Fruit fly (Drosophila melanogaster): Measurements from ENCODE around the gene RpS17.

The RpS17 gene

DNA sequence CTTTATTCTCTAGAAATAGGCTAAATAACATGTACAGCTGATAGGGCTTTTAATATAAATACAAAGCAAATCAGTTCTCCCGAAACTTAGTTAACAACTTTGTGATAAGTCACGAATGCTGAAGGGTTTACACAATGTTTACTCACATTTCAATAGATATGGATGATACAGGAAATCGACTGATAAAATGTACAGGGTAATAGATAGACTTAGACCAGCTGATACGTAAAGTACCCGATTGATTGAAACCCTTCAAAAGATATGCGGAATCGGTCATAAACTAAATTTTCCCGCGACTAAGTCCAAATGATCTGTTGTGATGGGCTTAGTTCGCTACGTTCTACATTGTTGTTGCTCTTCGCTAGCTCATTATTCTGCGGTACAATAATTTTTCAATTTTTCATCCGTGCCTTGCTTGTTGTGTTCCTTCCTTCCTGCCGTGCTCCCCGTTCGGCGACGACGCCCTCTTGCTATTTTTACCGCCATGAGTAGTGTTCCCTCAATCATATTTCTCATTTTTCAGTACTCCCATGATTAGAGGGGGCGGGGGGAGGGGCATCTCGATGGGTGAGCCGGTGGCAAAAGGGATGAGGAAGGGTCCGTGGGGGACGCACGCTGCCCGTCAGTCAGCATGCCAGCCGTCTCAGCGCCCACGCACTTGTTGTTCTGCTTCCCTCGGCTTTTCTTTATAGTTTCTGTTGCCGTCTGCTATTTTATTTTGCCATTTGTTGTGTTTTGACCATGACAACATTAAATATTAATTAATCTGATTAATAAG is 3.4 kb upstream of the RpS17 start:
- TF ChIP-seq CG1621 (tag; optimal IDR thresholded peaks at IDR 0.05) (no peak), CG15336 (GFP tag; IDR thresholded peaks at IDR 0.05) (no peak), CG8119 (GFP tag; IDR thresholded peaks at IDR 0.05) (no peak), CG4318 (GFP tag; optimal IDR thresholded peaks at IDR 0.05) (no peak), CG6276 (GFP tag; optimal IDR thresholded peaks at IDR 0.05) (no peak), ss (GFP tag; optimal IDR thresholded peaks at IDR 0.05) (no peak), CG6854 (GFP tag; optimal IDR thresholded peaks at IDR 0.05) (no peak), dsx (GFP tag; optimal IDR thresholded peaks at IDR 0.05; ENCODE audit: poor library complexity, severe bottlenecking) (peak; percentile 72)

DNA sequence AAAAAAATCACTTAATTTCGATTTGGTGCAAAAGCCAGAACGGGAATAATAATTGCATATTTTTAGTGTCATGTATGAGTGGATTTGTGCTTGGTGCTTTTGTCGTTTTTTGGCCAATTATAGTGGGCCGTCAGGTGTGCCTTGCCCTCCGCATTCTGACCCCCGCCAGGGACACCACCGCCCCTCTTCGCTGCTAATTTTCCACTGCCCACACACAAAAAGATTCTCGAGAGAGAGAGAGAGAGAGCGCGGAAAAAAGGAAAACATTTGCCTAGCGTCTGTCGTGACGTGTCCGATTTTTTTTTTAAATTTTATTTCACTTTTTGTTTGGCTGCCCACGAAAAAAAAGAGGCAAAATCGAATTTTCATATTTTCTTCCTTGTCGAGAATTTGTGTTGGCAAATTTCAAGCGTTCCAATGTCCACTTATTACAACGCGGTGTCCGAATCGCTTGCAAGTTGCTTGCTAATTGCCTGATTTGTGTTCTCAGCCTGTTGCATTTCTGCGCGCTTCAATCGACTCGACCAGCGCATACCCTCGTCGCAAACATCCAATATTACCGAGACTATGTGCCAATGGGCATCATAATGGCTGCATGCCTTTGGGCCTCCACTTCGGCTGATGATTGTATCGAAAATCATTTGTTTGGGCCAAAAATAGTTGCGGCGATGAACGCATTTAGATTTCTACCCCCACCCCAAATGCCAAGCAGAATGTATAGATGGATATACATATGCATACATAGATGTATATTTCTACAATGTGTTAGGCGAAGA is 2.4 kb upstream of the RpS17 start:
- TF ChIP-seq CG15336 (GFP tag; IDR thresholded peaks at IDR 0.05) (peak; percentile 20; the same call in 1 of the 2 replicates), CG8632 (GFP tag; optimal IDR thresholded peaks at IDR 0.05) (no peak), CG11762 (GFP tag; optimal IDR thresholded peaks at IDR 0.05; ENCODE audit: insufficient read depth) (no peak), CG10631 (GFP tag; optimal IDR thresholded peaks at IDR 0.05) (no peak), CG11902 (GFP tag; optimal IDR thresholded peaks at IDR 0.05) (no peak), ss (GFP tag; optimal IDR thresholded peaks at IDR 0.05) (no peak), CG6163 (GFP tag; IDR thresholded peaks at IDR 0.05) (no peak)

DNA sequence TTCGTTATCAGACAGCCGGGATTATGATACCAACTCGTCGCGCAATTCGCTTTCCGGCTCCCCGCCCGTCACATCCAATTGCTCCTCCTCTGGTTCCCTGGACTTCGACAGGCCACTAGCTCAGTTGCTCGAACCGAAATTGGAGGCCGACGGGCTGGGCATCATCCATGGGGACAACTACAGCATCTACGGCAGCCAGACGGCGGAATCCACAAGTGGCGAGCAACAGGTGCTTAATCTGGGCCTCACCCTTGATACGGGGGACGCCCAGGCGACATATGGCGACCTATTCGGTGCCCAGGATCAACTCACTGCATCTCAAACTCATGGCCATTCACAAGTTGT is 959 bp upstream of the RpS17 start:
- TF ChIP-seq CG8119 (GFP tag; IDR thresholded peaks at IDR 0.05) (no peak; the same call in 2 of the 3 replicates), svp (GFP tag) (peak; percentile 57)

DNA sequence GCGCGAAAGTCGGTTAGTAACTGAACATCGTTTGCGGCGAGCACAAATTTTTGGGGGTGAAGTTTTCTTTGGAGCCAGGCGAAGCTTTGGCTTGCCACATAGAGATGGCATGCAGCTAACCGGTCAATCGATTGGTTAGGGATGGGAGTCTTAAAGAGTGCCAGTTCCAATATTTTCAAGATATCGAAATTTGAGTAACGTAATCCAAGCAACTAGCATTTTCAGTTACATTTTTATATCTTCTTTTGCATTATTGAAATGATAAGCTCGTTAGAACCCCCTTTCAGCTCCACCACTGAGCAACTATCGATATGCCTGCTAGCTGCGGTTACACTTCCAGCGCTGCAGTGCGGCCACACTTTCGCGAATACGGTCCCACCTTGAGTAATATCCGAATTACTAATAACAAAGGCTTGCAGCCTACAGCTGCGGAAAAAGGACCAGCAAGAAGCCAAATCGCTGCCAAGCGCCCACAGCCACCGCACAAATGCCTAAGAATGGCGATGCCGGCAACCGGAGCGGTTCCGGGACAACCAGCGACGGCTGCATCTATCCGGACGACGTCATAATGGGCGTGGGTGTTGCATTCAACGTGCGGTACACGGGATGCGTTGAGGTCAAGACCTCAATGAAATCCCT is 2.8 kb downstream of the RpS17 start, which contains the start of the genes Atat and Shc:
Gene Atat (minus strand): TSS at position 103 of the 639 bp plus-strand sequence.
Gene Shc (plus strand): TSS at position 355 of the 639 bp plus-strand sequence.
- TF ChIP-seq CG7368 (GFP tag; optimal IDR thresholded peaks at IDR 0.05) = peak; percentile 98
- TF ChIP-seq CG8319 (GFP tag; optimal IDR thresholded peaks at IDR 0.05) = peak; percentile 99
- peak; percentile 98 for TF ChIP-seq Met (GFP tag; optimal IDR thresholded peaks at IDR 0.05)
- TF ChIP-seq CG3919 (GFP tag; optimal IDR thresholded peaks at IDR 0.05) = peak; percentile 99
- TF ChIP-seq CG9139 (GFP tag; optimal IDR thresholded peaks at IDR 0.05) = peak; percentile 84
- peak; percentile 95 for TF ChIP-seq Blimp-1 (GFP tag; optimal IDR thresholded peaks at IDR 0.05)
- peak; percentile 100 for TF ChIP-seq Hr39 (GFP tag; optimal IDR thresholded peaks at IDR 0.05)
- TF ChIP-seq CG10631 (GFP tag; optimal IDR thresholded peaks at IDR 0.05) = peak; percentile 99
- TF ChIP-seq CG11762 (GFP tag; optimal IDR thresholded peaks at IDR 0.05; ENCODE audit: insufficient read depth) = peak; percentile 97
- peak; percentile 98 for TF ChIP-seq CG8632 (GFP tag; optimal IDR thresholded peaks at IDR 0.05)
- TF ChIP-seq CG6808 (GFP tag; optimal IDR thresholded peaks at IDR 0.05) = peak; percentile 93
- peak; percentile 99 for TF ChIP-seq OdsH (GFP tag; optimal IDR thresholded peaks at IDR 0.05)
- peak; percentile 96 for TF ChIP-seq CG10669 (GFP tag; optimal IDR thresholded peaks at IDR 0.05)
- peak; percentile 99 for TF ChIP-seq pdm3 (GFP tag; optimal IDR thresholded peaks at IDR 0.05)
- TF ChIP-seq CG32006 (GFP tag; optimal IDR thresholded peaks at IDR 0.05) = peak; percentile 99
- peak; percentile 94 for TF ChIP-seq CG16779 (tag; optimal IDR thresholded peaks at IDR 0.05)
- peak; percentile 98 for TF ChIP-seq Eip75B (GFP tag; optimal IDR thresholded peaks at IDR 0.05)
- TF ChIP-seq CG6163 (GFP tag; IDR thresholded peaks at IDR 0.05) = peak; percentile 99
- TF ChIP-seq CG15336 (GFP tag; IDR thresholded peaks at IDR 0.05) = peak; percentile 95
- TF ChIP-seq vri (GFP tag; optimal IDR thresholded peaks at IDR 0.05) = peak; percentile 97
- TF ChIP-seq CG1621 (tag; optimal IDR thresholded peaks at IDR 0.05) = peak; percentile 97
- TF ChIP-seq esn (GFP tag; optimal IDR thresholded peaks at IDR 0.05) = peak; percentile 99
- peak; percentile 83 to 96 for TF ChIP-seq ss (GFP tag; optimal IDR thresholded peaks at IDR 0.05)
- peak; percentile 95 for TF ChIP-seq fd85E (GFP tag; optimal IDR thresholded peaks at IDR 0.05)
- peak; percentile 98 for TF ChIP-seq CG34406 (GFP tag; optimal IDR thresholded peaks at IDR 0.05)
- TF ChIP-seq spab (GFP tag; optimal IDR thresholded peaks at IDR 0.05) = peak; percentile 95
- peak; percentile 99 for TF ChIP-seq Gug (GFP tag; IDR thresholded peaks at IDR 0.05)
- peak; percentile 99 for TF ChIP-seq Hr4 (GFP tag; optimal IDR thresholded peaks at IDR 0.05)
- TF ChIP-seq svp (GFP tag) = peak; percentile 99
- peak; percentile 99 for TF ChIP-seq eg (GFP tag; IDR thresholded peaks at IDR 0.05)
- peak; percentile 96 to 99 for TF ChIP-seq salr (GFP tag; optimal IDR thresholded peaks at IDR 0.05)
- TF ChIP-seq CG31627 (GFP tag; optimal IDR thresholded peaks at IDR 0.05) = peak; percentile 100
- peak; percentile 99 for TF ChIP-seq Ets21C (GFP tag; optimal IDR thresholded peaks at IDR 0.05)
- TF ChIP-seq CG11294 (GFP tag; IDR thresholded peaks at IDR 0.05) = peak; percentile 99
